1 fruit fly cellular context compared by ENCODE assay signal in the genomic region with DNA sequence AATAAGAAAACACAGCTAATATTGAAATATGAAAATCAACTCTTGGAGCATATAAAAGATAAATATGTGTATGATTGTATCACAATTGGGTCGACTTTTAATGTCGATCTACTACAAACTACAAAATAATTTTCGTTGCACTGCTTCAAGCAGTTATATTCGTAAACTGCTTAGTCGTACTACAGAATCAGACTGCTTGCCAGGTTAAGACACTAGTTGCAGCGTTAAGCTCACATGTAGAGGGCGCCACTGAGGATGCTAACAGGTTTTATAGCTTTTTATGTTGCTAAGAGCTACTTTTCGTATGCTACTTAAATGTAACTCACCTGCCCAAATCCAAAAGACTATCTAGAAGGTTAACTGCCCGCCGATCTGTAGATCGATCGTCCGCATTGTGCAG.
TF ChIP-seq lines count a peak whose summit lies in the region.

No protein-coding gene starts in this region.

TF ChIP-seq in whole organism, embryonic, 481 proteins besides CTCF, POLR2A, EP300 and RAD21 (continued from another document):
- peak; percentile 64; the same call in 2 of the 3 replicates for TF ChIP-seq knrl (GFP tag; IDR thresholded peaks at IDR 0.05; lab: Robert Waterston, UW; ENCODE audit: partially characterized antibody)
- TF ChIP-seq Camta (GFP tag; optimal IDR thresholded peaks at IDR 0.05; lab: Kevin White, UChicago): no peak
- peak; percentile 51 for TF ChIP-seq MBD-R2 (GFP tag; IDR thresholded peaks at IDR 0.05; lab: Robert Waterston, UW)
- TF ChIP-seq CG3407 (GFP tag; optimal IDR thresholded peaks at IDR 0.05; lab: Kevin White, UChicago): no peak
- TF ChIP-seq Dip3 (GFP tag; optimal IDR thresholded peaks at IDR 0.05; lab: Kevin White, UChicago): peak; percentile 6
- TF ChIP-seq HmgD (GFP tag; optimal IDR thresholded peaks at IDR 0.05; lab: Kevin White, UChicago): peak; percentile 30
- TF ChIP-seq CG4424 (GFP tag; optimal IDR thresholded peaks at IDR 0.05; lab: Kevin White, UChicago): peak; percentile 52
- no peak for TF ChIP-seq CG3065 (GFP tag; optimal IDR thresholded peaks at IDR 0.05; lab: Kevin White, UChicago)
